Worm (Caenorhabditis elegans): ENCODE results near the gene T09F3.5.

ce11 chrII:10351963-10352362 lies 44.7 kb upstream of the T09F3.5 start, which contains the start of gene C07E3.8:
- TF ChIP-seq W03F9.2 (tag; optimal IDR thresholded peaks at IDR 0.05) (no peak), him-1 (tag; optimal IDR thresholded peaks at IDR 0.05) (no peak), dao-5 (tag; optimal IDR thresholded peaks at IDR 0.05) (no peak)

Measured in whole organism, L4/young adult.